Worm (Caenorhabditis elegans) whole organism, L2 larva: ENCODE results near the gene lron-15.

Source experiments
- C34F6.9 ChIP-seq: fragments of 150-350 bp; optimal IDR thresholded peaks from 2 replicates; lab custom pipeline; 2014; ENCODE audit warnings: missing biosample characterization, missing genetic modification characterization
- F13H6.1 ChIP-seq: sonication (generic microtip); optimal IDR thresholded peaks from 2 replicates; lab custom pipeline; 2016; ENCODE audit warnings: missing genetic modification characterization, missing compliant biosample characterization
- alr-1 ChIP-seq: fragments of 150-350 bp; optimal IDR thresholded peaks from 2 replicates; lab custom pipeline; 2014; ENCODE audit warnings: missing biosample characterization, missing genetic modification characterization
- aly-2 ChIP-seq: fragments of 150-350 bp; optimal IDR thresholded peaks from 2 replicates; lab custom pipeline; 2014; ENCODE audit warnings: missing biosample characterization, missing genetic modification characterization
- ama-1 ChIP-seq: fragments of 150-350 bp; optimal IDR thresholded peaks from 2 replicates; lab custom pipeline; 2018; ENCODE audit warnings: inconsistent platforms
- blmp-1 ChIP-seq: sonication (generic microtip); optimal IDR thresholded peaks from 2 replicates; lab custom pipeline; 2017; ENCODE audit warnings: missing genetic modification characterization, mild to moderate bottlenecking, missing compliant biosample characterization, antibody characterized with exemption, moderate library complexity; ENCODE audit not compliant: insufficient read depth
- ceh-16 ChIP-seq: fragments of 150-350 bp; optimal IDR thresholded peaks from 2 replicates; lab custom pipeline; 2014; ENCODE audit warnings: missing biosample characterization, missing genetic modification characterization
- ceh-82 ChIP-seq: fragments of 150-350 bp; optimal IDR thresholded peaks from 2 replicates; lab custom pipeline; 2014; ENCODE audit warnings: missing biosample characterization, missing genetic modification characterization
- crh-2 ChIP-seq: sonication (generic microtip); optimal IDR thresholded peaks from 2 replicates; lab custom pipeline; 2017; ENCODE audit warnings: missing biosample characterization, missing genetic modification characterization
- dmd-4 ChIP-seq: sonication (generic microtip); optimal IDR thresholded peaks from 2 replicates; lab custom pipeline; 2017; ENCODE audit warnings: missing biosample characterization, missing genetic modification characterization
- egl-27 ChIP-seq: sonication (generic microtip); optimal IDR thresholded peaks from 3 replicates; lab custom pipeline; 2017; ENCODE audit warnings: missing biosample characterization, missing genetic modification reagents, missing genetic modification characterization
- elt-1 ChIP-seq: fragments of 150-350 bp; optimal IDR thresholded peaks from 2 replicates; lab custom pipeline; 2014; ENCODE audit warnings: missing biosample characterization, missing genetic modification characterization
- elt-3 ChIP-seq: sonication (generic microtip); optimal IDR thresholded peaks from 2 replicates; lab custom pipeline; 2017; ENCODE audit warnings: missing biosample characterization, missing genetic modification characterization
- fos-1 ChIP-seq: fragments of 150-350 bp; optimal IDR thresholded peaks from 2 replicates; lab custom pipeline; 2014; ENCODE audit warnings: missing biosample characterization, missing genetic modification characterization
- gmeb-1 ChIP-seq: fragments of 150-350 bp; optimal IDR thresholded peaks from 2 replicates; lab custom pipeline; 2014; ENCODE audit warnings: missing biosample characterization, missing genetic modification characterization
- lin-11 ChIP-seq: fragments of 150-350 bp; sonication (generic microtip); optimal IDR thresholded peaks from 2 replicates; lab custom pipeline; 2014; ENCODE audit warnings: missing biosample characterization, missing genetic modification characterization, inconsistent platforms, mixed read lengths
- lin-13 ChIP-seq: fragments of 150-350 bp; optimal IDR thresholded peaks from 2 replicates; lab custom pipeline; 2014; ENCODE audit warnings: missing biosample characterization, missing genetic modification reagents, missing genetic modification characterization
- lin-39 ChIP-seq: fragments of 150-350 bp; optimal IDR thresholded peaks from 2 replicates; lab custom pipeline; 2014; ENCODE audit warnings: missing biosample characterization, missing genetic modification reagents, missing genetic modification characterization
- lsy-2 ChIP-seq, 2 experiments: fragments of 150-350 bp in 1 of 2; sonication (generic microtip) in 1 of 2; optimal IDR thresholded peaks; 2 replicates each; lab custom pipeline; 2014 to 2017; ENCODE audit warnings: missing biosample characterization in 2 of 2, missing genetic modification characterization in 2 of 2
- mab-5 ChIP-seq: fragments of 150-350 bp; optimal IDR thresholded peaks from 2 replicates; lab custom pipeline; 2014; ENCODE audit warnings: missing biosample characterization, missing genetic modification characterization
- mdl-1 ChIP-seq, 2 experiments: fragments of 150-350 bp in 1 of 2; sonication (generic microtip) in 1 of 2; optimal IDR thresholded peaks; 2 replicates each; lab custom pipeline; 2017; ENCODE audit warnings: missing biosample characterization in 2 of 2, missing genetic modification characterization in 2 of 2
- nhr-10 ChIP-seq: sonication (generic microtip); optimal IDR thresholded peaks from 2 replicates; lab custom pipeline; 2017; ENCODE audit warnings: missing biosample characterization, missing genetic modification characterization
- nhr-11 ChIP-seq: fragments of 150-350 bp; optimal IDR thresholded peaks from 2 replicates; lab custom pipeline; 2014; ENCODE audit warnings: missing biosample characterization, missing genetic modification characterization
- nhr-12 ChIP-seq: fragments of 150-350 bp; optimal IDR thresholded peaks from 2 replicates; lab custom pipeline; 2014; ENCODE audit warnings: missing biosample characterization, missing genetic modification characterization
- nhr-129 ChIP-seq: fragments of 150-350 bp; optimal IDR thresholded peaks from 2 replicates; lab custom pipeline; 2014; ENCODE audit warnings: missing biosample characterization, missing genetic modification characterization
- nhr-21 ChIP-seq: fragments of 150-350 bp; optimal IDR thresholded peaks from 2 replicates; lab custom pipeline; 2014; ENCODE audit warnings: missing biosample characterization, missing genetic modification characterization
- nhr-23 ChIP-seq: fragments of 150-350 bp; optimal IDR thresholded peaks from 2 replicates; lab custom pipeline; 2014; ENCODE audit warnings: missing biosample characterization, missing genetic modification reagents, missing genetic modification characterization
- nhr-25 ChIP-seq: fragments of 150-350 bp; sonication (generic microtip); optimal IDR thresholded peaks from 3 replicates; lab custom pipeline; 2014; ENCODE audit warnings: missing biosample characterization, missing genetic modification characterization
- nhr-6 ChIP-seq: fragments of 150-350 bp; optimal IDR thresholded peaks from 2 replicates; lab custom pipeline; 2014; ENCODE audit warnings: missing biosample characterization, missing genetic modification characterization
- nhr-77 ChIP-seq: fragments of 150-350 bp; optimal IDR thresholded peaks from 2 replicates; lab custom pipeline; 2014; ENCODE audit warnings: missing biosample characterization, missing genetic modification characterization
- sem-4 ChIP-seq: fragments of 150-350 bp; optimal IDR thresholded peaks from 2 replicates; lab custom pipeline; 2014; ENCODE audit warnings: missing biosample characterization, missing genetic modification reagents, missing genetic modification characterization
- skn-1 ChIP-seq: sonication (generic microtip); optimal IDR thresholded peaks from 2 replicates; lab custom pipeline; 2017; ENCODE audit warnings: missing biosample characterization, missing genetic modification characterization
- sma-3 ChIP-seq: sonication (generic microtip); optimal IDR thresholded peaks from 2 replicates; lab custom pipeline; 2016; ENCODE audit warnings: missing genetic modification reagents, missing genetic modification characterization, missing compliant biosample characterization
- sma-9 ChIP-seq, 2 experiments: fragments of 150-350 bp in 1 of 2; sonication (generic microtip) in 1 of 2; optimal IDR thresholded peaks; 2 replicates each; lab custom pipeline; 2014 to 2016; ENCODE audit warnings: missing genetic modification characterization in 2 of 2, mild to moderate bottlenecking in 1 of 2, missing biosample characterization in 1 of 2, missing compliant biosample characterization in 1 of 2, missing genetic modification reagents in 1 of 2, moderate library complexity in 1 of 2
- snpc-4 ChIP-seq: fragments of 150-350 bp; optimal IDR thresholded peaks from 2 replicates; lab custom pipeline; 2014; ENCODE audit warnings: missing biosample characterization, missing genetic modification characterization
- unc-39 ChIP-seq: fragments of 150-350 bp; optimal IDR thresholded peaks from 2 replicates; lab custom pipeline; 2014; ENCODE audit warnings: missing biosample characterization, missing genetic modification characterization
- unc-55 ChIP-seq: fragments of 150-350 bp; sonication (generic microtip); optimal IDR thresholded peaks from 3 replicates; lab custom pipeline; 2014; ENCODE audit warnings: missing biosample characterization, missing genetic modification reagents, missing genetic modification characterization
- unc-62 ChIP-seq: fragments of 150-350 bp; optimal IDR thresholded peaks from 2 replicates; lab custom pipeline; 2014; ENCODE audit warnings: missing biosample characterization, missing genetic modification reagents, missing genetic modification characterization
- zag-1 ChIP-seq: fragments of 150-350 bp; optimal IDR thresholded peaks from 2 replicates; lab custom pipeline; 2014; ENCODE audit warnings: missing biosample characterization, missing genetic modification characterization
- ztf-1 ChIP-seq: fragments of 200-800 bp; sonication (Bioruptor generic); conservative IDR thresholded peaks from 2 replicates; pipeline ENCODE4 v1.3.6; 2022; ENCODE audit warnings: missing genetic modification characterization, missing compliant biosample characterization
- ztf-11 ChIP-seq: sonication (generic microtip); optimal IDR thresholded peaks from 2 replicates; lab custom pipeline; 2017; ENCODE audit warnings: missing biosample characterization, missing genetic modification characterization

Gene lron-15

ce11 chrII:6565077-6565476 lies 20.4 kb upstream of the lron-15 start, which contains the start of gene mpz-3:
Gene mpz-3, minus strand, starts transcription at chrII:6565396.
- TF ChIP-seq nhr-23 (tag; lab: Kevin White, UChicago), result no peak
- peak; percentile 50 for TF ChIP-seq nhr-21 (tag; lab: Kevin White, UChicago)
- no peak for TF ChIP-seq nhr-12
- no peak for TF ChIP-seq ztf-11
- TF ChIP-seq unc-55, result no peak
- no peak for TF ChIP-seq egl-27
- peak; percentile 51 for TF ChIP-seq gmeb-1 (tag; lab: Kevin White, UChicago)
- TF ChIP-seq snpc-4, result no peak
- no peak for TF ChIP-seq dmd-4
- peak; percentile 57 for TF ChIP-seq fos-1 (tag; lab: Kevin White, UChicago)
- TF ChIP-seq sem-4, result no peak
- no peak for TF ChIP-seq alr-1
- no peak for TF ChIP-seq blmp-1
- no peak for TF ChIP-seq nhr-25 (tag; lab: Kevin White, UChicago)
- no peak for TF ChIP-seq lin-39 (tag; lab: Kevin White, UChicago)
- TF ChIP-seq nhr-129 (tag; lab: Kevin White, UChicago), result peak; percentile 68
- no peak for TF ChIP-seq ceh-82 (tag; lab: Kevin White, UChicago)
- no peak for TF ChIP-seq nhr-6 (tag; lab: Kevin White, UChicago)
- no peak for TF ChIP-seq mab-5 (tag; lab: Kevin White, UChicago)
- no peak for TF ChIP-seq ztf-1 (GFP tag; lab: Robert Waterston, UW)
- no peak for TF ChIP-seq ceh-16 (tag; lab: Kevin White, UChicago)
- TF ChIP-seq sma-9 (GFP tag; optimal IDR thresholded peaks at IDR 0.05; lab: Kevin White, UChicago), result peak; percentile 63
- TF ChIP-seq sma-9 (tag; optimal IDR thresholded peaks at IDR 0.05; lab: Kevin White, UChicago), result no peak
- no peak for TF ChIP-seq nhr-77
- no peak for TF ChIP-seq unc-62 (GFP tag; lab: Kevin White, UChicago)
- TF ChIP-seq crh-2 (tag; lab: Kevin White, UChicago), result peak; percentile 18
- TF ChIP-seq sma-3, result peak; percentile 48
- TF ChIP-seq aly-2, result no peak
- TF ChIP-seq unc-39 (tag; lab: Kevin White, UChicago), result no peak
- peak; percentile 5 for TF ChIP-seq lin-13 (GFP tag; lab: Kevin White, UChicago)
- no peak for TF ChIP-seq elt-3 (tag; lab: Kevin White, UChicago)
- peak; percentile 4 for TF ChIP-seq lin-11 (tag; lab: Kevin White, UChicago)
- TF ChIP-seq nhr-11 (tag; lab: Kevin White, UChicago), result no peak
- peak; percentile 28 for TF ChIP-seq F13H6.1 (tag; lab: Kevin White, UChicago)
- no peak for TF ChIP-seq nhr-10 (tag; lab: Kevin White, UChicago)
- TF ChIP-seq lsy-2 (tag; optimal IDR thresholded peaks at IDR 0.05; lab: Kevin White, UChicago), result no peak
- peak; percentile 37 for TF ChIP-seq C34F6.9
- TF ChIP-seq mdl-1 (tag; optimal IDR thresholded peaks at IDR 0.05; lab: Kevin White, UChicago), result no peak

- peak; percentile 11 for TF ChIP-seq F13H6.1 (tag; lab: Kevin White, UChicago)
- no peak for TF ChIP-seq elt-3 (tag; lab: Kevin White, UChicago)
- peak; percentile 43 for TF ChIP-seq zag-1 (tag; lab: Kevin White, UChicago)
- peak in 1 of 2 experiments; percentile 59 for TF ChIP-seq lsy-2 (tag; optimal IDR thresholded peaks at IDR 0.05; lab: Kevin White, UChicago)
- no peak for TF ChIP-seq skn-1 (tag; lab: Kevin White, UChicago)
- TF ChIP-seq nhr-129 (tag; lab: Kevin White, UChicago), result peak; percentile 57
- no peak for TF ChIP-seq ama-1 (lab: Kevin White, UChicago)
- TF ChIP-seq fos-1 (tag; lab: Kevin White, UChicago), result peak; percentile 39
- TF ChIP-seq aly-2, result no peak
- TF ChIP-seq C34F6.9, result peak; percentile 56
- TF ChIP-seq nhr-6 (tag; lab: Kevin White, UChicago), result no peak
- TF ChIP-seq unc-55, result peak; percentile 63
- no peak for TF ChIP-seq nhr-23 (tag; lab: Kevin White, UChicago)
- TF ChIP-seq nhr-12, result no peak
- no peak for TF ChIP-seq ceh-82 (tag; lab: Kevin White, UChicago)
- TF ChIP-seq unc-39 (tag; lab: Kevin White, UChicago), result no peak
- no peak for TF ChIP-seq elt-1 (tag; lab: Kevin White, UChicago)
- TF ChIP-seq, all 48 proteins: peak for 7
These were observed 18.5 kb upstream of the lron-15 start for ce11 chrII:6563238-6563637.
